Fruit fly (Drosophila melanogaster): ENCODE results near the gene CG3557.

The CG3557 gene

DNA sequence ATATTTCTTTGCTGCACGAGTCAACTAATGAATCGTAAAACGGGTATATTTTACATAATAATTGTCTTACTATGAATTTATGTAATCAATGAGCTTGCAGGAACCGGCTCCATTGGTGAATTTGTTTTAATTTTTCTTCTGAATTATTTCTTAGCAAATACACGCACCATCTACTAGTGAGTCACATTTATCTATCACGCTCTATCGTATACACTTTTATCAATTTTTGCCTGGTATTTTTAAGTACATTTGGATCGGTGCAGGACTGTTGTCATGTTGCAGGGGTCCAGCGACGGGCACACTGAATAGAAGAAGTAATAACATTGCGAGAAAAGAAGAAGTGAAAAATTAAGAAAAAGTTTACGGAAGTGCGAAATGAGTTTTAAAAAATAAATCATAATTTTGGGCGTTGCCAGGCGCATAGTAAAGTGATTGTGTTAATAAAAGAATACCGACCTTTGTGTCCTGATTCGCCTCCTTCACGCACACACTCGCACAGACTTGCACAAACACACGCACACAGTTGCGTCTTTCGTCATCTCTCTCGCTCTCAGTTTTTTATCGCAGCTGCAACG is 20.4 kb downstream of the CG3557 start, which contains the start of the genes Rab5 and Axud1 (continued):
- TF ChIP-seq vfl (GFP tag; optimal IDR thresholded peaks at IDR 0.05) (no peak), ap (GFP tag; IDR thresholded peaks at IDR 0.05) (no peak), prd (optimal IDR thresholded peaks at IDR 0.05) (no peak), prd (GFP tag; IDR thresholded peaks at IDR 0.05) (no peak), fru (optimal IDR thresholded peaks at IDR 0.05) (no peak), CG17186 (GFP tag; optimal IDR thresholded peaks at IDR 0.05) (peak; percentile 27), Optix (GFP tag; IDR thresholded peaks at IDR 0.05) (no peak), CG6683 (GFP tag; optimal IDR thresholded peaks at IDR 0.05) (no peak), CG9876 (GFP tag; optimal IDR thresholded peaks at IDR 0.05) (no peak), CG1233 (GFP tag; optimal IDR thresholded peaks at IDR 0.05) (no peak), al (GFP tag; IDR thresholded peaks at IDR 0.05) (no peak), CG7963 (GFP tag; IDR thresholded peaks at IDR 0.05; ENCODE audit: partially characterized antibody) (no peak), gsb (GFP tag; IDR thresholded peaks at IDR 0.05) (no peak), HLHmδ (GFP tag; optimal IDR thresholded peaks at IDR 0.05) (no peak), Adf1 (GFP tag; IDR thresholded peaks at IDR 0.05) (no peak), CG4328 (GFP tag; optimal IDR thresholded peaks at IDR 0.05) (no peak), D19B (GFP tag; optimal IDR thresholded peaks at IDR 0.05) (no peak), HLH3B (GFP tag; IDR thresholded peaks at IDR 0.05) (no peak), Spps (tag; optimal IDR thresholded peaks at IDR 0.05) (no peak), shn (GFP tag; optimal IDR thresholded peaks at IDR 0.05) (no peak), CG2199 (GFP tag; IDR thresholded peaks at IDR 0.05) (no peak), CG7357 (GFP tag; IDR thresholded peaks at IDR 0.05) (no peak), pita (GFP tag; optimal IDR thresholded peaks at IDR 0.05) (peak; percentile 74), CG2678 (tag; optimal IDR thresholded peaks at IDR 0.05) (no peak), ERR (GFP tag; optimal IDR thresholded peaks at IDR 0.05) (no peak), CG11085 (GFP tag; IDR thresholded peaks at IDR 0.05) (no peak), YL-1 (GFP tag; optimal IDR thresholded peaks at IDR 0.05) (peak; percentile 76), ind (GFP tag; optimal IDR thresholded peaks at IDR 0.05) (no peak), gce (GFP tag; IDR thresholded peaks at IDR 0.05) (no peak), Taf1 (GFP tag; IDR thresholded peaks at IDR 0.05) (peak; percentile 9; the same call in 1 of the 2 replicates), CG2129 (GFP tag; IDR thresholded peaks at IDR 0.05; ENCODE audit: partially characterized antibody) (no peak), Rfx (GFP tag; IDR thresholded peaks at IDR 0.05) (peak; percentile 39; the same call in 1 of the 2 replicates), Ada2b (GFP tag; IDR thresholded peaks at IDR 0.05) (no peak), crol (GFP tag; IDR thresholded peaks at IDR 0.05) (no peak), CG1024 (GFP tag; IDR thresholded peaks at IDR 0.05) (no peak), knrl (GFP tag; IDR thresholded peaks at IDR 0.05; ENCODE audit: partially characterized antibody) (peak; percentile 60; the same call in 1 of the 3 replicates), CG5180 (GFP tag; optimal IDR thresholded peaks at IDR 0.05) (no peak), CG1602 (GFP tag; optimal IDR thresholded peaks at IDR 0.05) (no peak), Aef1 (GFP tag; IDR thresholded peaks at IDR 0.05) (no peak), Opbp (GFP tag; IDR thresholded peaks at IDR 0.05; ENCODE audit: partially characterized antibody) (no peak), slp2 (GFP tag; optimal IDR thresholded peaks at IDR 0.05) (no peak)

DNA sequence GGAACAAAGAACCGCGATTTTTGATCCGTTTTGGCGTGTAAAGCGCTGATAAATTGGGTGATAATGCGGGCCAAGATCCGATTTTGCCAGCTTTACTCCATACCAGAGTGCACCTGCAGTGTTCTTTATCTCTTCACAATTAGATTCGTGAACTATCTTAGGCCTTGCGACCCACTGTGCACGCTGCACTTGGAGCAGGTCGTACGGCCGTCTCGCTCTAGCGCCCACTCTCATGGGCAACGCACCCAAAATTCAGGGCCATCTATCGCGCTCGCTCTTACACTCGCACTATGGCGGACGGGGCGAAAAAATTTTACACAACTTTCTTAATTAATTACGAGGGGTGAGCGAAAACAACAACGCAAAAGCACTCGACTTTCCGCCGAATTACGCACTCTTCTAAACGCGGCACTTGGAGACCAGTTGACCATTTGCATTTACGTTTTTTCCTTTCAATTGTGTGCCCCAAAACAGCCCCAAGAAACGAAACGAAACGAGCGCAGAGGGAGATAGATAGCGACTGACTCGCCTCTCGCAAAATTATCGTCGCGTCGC is 21.3 kb downstream of the CG3557 start:
- 0 out of 4 replicates have a peak, but pooled peaks have one; percentile 33 for TF ChIP-seq Dll (GFP tag; IDR thresholded peaks at IDR 0.05; ENCODE audit: partially characterized antibody)
- TF ChIP-seq sna (GFP tag; IDR thresholded peaks at IDR 0.05; ENCODE audit: partially characterized antibody): 0 out of 2 replicates have a peak, but pooled peaks have one; percentile 36
- 0 out of 2 replicates have a peak, but pooled peaks have one; percentile 28 for TF ChIP-seq inv (GFP tag; IDR thresholded peaks at IDR 0.05; ENCODE audit: partially characterized antibody)
- no peak for TF ChIP-seq zen2 (GFP tag; IDR thresholded peaks at IDR 0.05; ENCODE audit: partially characterized antibody)
- 0 out of 3 replicates have a peak, but pooled peaks have one; percentile 13 for TF ChIP-seq CG3726 (GFP tag; IDR thresholded peaks at IDR 0.05)
- TF ChIP-seq Dip3 (GFP tag; optimal IDR thresholded peaks at IDR 0.05): no peak
- no peak for TF ChIP-seq Nf-YB (GFP tag; optimal IDR thresholded peaks at IDR 0.05)
- peak; percentile 43; the same call in 1 of the 2 replicates for TF ChIP-seq ara (GFP tag; IDR thresholded peaks at IDR 0.05)
- TF ChIP-seq ftz-f1 (GFP tag; optimal IDR thresholded peaks at IDR 0.05): peak; percentile 97
- TF ChIP-seq CG4424 (GFP tag; optimal IDR thresholded peaks at IDR 0.05): no peak
- TF ChIP-seq Scr (GFP tag; IDR thresholded peaks at IDR 0.05; ENCODE audit: partially characterized antibody): 0 out of 2 replicates have a peak, but pooled peaks have one; percentile 26
- TF ChIP-seq CG17802 (tag; optimal IDR thresholded peaks at IDR 0.05): no peak

Measured in whole organism, embryonic.